Fruit fly (Drosophila melanogaster): ENCODE data around the gene CG5235.

The CG5235 gene

dm6 chr3L:16113003-16113606 lies 22.9 kb upstream of the CG5235 start, which contains the start of gene Taf4:
Taf4 (plus strand) TSS chr3L:16113212.
- TF ChIP-seq pan (optimal IDR thresholded peaks at IDR 0.05) (no peak), psq (optimal IDR thresholded peaks at IDR 0.05) (no peak), Dll (optimal IDR thresholded peaks at IDR 0.05) (no peak), EcR (GFP tag; optimal IDR thresholded peaks at IDR 0.05) (no peak), usp (GFP tag; optimal IDR thresholded peaks at IDR 0.05) (no peak), CG8478 (optimal IDR thresholded peaks at IDR 0.05) (no peak)

- TF ChIP-seq CG8478 (optimal IDR thresholded peaks at IDR 0.05): no peak
- no peak for TF ChIP-seq pan (optimal IDR thresholded peaks at IDR 0.05)
- no peak for TF ChIP-seq psq (optimal IDR thresholded peaks at IDR 0.05)
- no peak for TF ChIP-seq EcR (GFP tag; optimal IDR thresholded peaks at IDR 0.05)
- no peak for TF ChIP-seq usp (GFP tag; optimal IDR thresholded peaks at IDR 0.05)
- no peak for TF ChIP-seq Dll (optimal IDR thresholded peaks at IDR 0.05)
These were observed 22.1 kb upstream of the CG5235 start, which contains the start of gene Zn72D for dm6 chr3L:16112069-16112820. Zn72D (minus strand) TSS chr3L:16112626.

dm6 chr3L:16105528-16105927 lies 15.3 kb upstream of the CG5235 start, which contains the start of the genes IntS9 and CG43295:
IntS9 (minus strand) TSS chr3L:16105627.
CG43295 (plus strand) TSS chr3L:16105852.
- TF ChIP-seq Dll (optimal IDR thresholded peaks at IDR 0.05): no peak

- TF ChIP-seq psq (optimal IDR thresholded peaks at IDR 0.05): no peak
- TF ChIP-seq EcR (GFP tag; optimal IDR thresholded peaks at IDR 0.05): no peak
- no peak for TF ChIP-seq CG8478 (optimal IDR thresholded peaks at IDR 0.05)
- no peak for TF ChIP-seq Dll (optimal IDR thresholded peaks at IDR 0.05)
- TF ChIP-seq pan (optimal IDR thresholded peaks at IDR 0.05): no peak
- no peak for TF ChIP-seq usp (GFP tag; optimal IDR thresholded peaks at IDR 0.05)
These were observed 9.9 kb upstream of the CG5235 start, which contains the start of gene IleRS-m for dm6 chr3L:16100059-16100458. IleRS-m (plus strand) TSS chr3L:16100280.

dm6 chr3L:16097393-16097884 lies 7.2 kb upstream of the CG5235 start, which contains the start of the genes CG13074 and ATPsynbetaL:
CG13074 (minus strand) TSS chr3L:16097493.
ATPsynbetaL (plus strand) TSS chr3L:16097834.
- TF ChIP-seq psq (optimal IDR thresholded peaks at IDR 0.05): no peak
- no peak for TF ChIP-seq CG8478 (optimal IDR thresholded peaks at IDR 0.05)
- no peak for TF ChIP-seq Dll (optimal IDR thresholded peaks at IDR 0.05)
- TF ChIP-seq EcR (GFP tag; optimal IDR thresholded peaks at IDR 0.05): no peak
- TF ChIP-seq usp (GFP tag; optimal IDR thresholded peaks at IDR 0.05): no peak
- no peak for TF ChIP-seq pan (optimal IDR thresholded peaks at IDR 0.05)

- TF ChIP-seq Dll (optimal IDR thresholded peaks at IDR 0.05) (no peak), psq (optimal IDR thresholded peaks at IDR 0.05) (no peak), EcR (GFP tag; optimal IDR thresholded peaks at IDR 0.05) (no peak), usp (GFP tag; optimal IDR thresholded peaks at IDR 0.05) (no peak), pan (optimal IDR thresholded peaks at IDR 0.05) (no peak), CG8478 (optimal IDR thresholded peaks at IDR 0.05) (no peak)
These were observed 2.8 kb downstream of the CG5235 start, which contains the start of gene Tasp1 for dm6 chr3L:16087323-16087816. Tasp1 (minus strand) TSS chr3L:16087525.

dm6 chr3L:16083693-16084092 lies 6.5 kb downstream of the CG5235 start, which contains the start of gene CG13075:
CG13075 (plus strand) TSS chr3L:16083993.
- TF ChIP-seq EcR (GFP tag; optimal IDR thresholded peaks at IDR 0.05) (no peak), usp (GFP tag; optimal IDR thresholded peaks at IDR 0.05) (no peak), CG8478 (optimal IDR thresholded peaks at IDR 0.05) (no peak), psq (optimal IDR thresholded peaks at IDR 0.05) (no peak), Dll (optimal IDR thresholded peaks at IDR 0.05) (no peak), pan (optimal IDR thresholded peaks at IDR 0.05) (no peak)

- TF ChIP-seq Dll (optimal IDR thresholded peaks at IDR 0.05): no peak
- TF ChIP-seq EcR (GFP tag; optimal IDR thresholded peaks at IDR 0.05): no peak
- TF ChIP-seq pan (optimal IDR thresholded peaks at IDR 0.05): no peak
- no peak for TF ChIP-seq psq (optimal IDR thresholded peaks at IDR 0.05)
- TF ChIP-seq CG8478 (optimal IDR thresholded peaks at IDR 0.05): no peak
- TF ChIP-seq usp (GFP tag; optimal IDR thresholded peaks at IDR 0.05): no peak
These were observed 7.9 kb downstream of the CG5235 start, which contains the start of gene CG33258 for dm6 chr3L:16082251-16082650. CG33258 (plus strand) TSS chr3L:16082551.

dm6 chr3L:16060806-16061600 lies 29.2 kb downstream of the CG5235 start:
- TF ChIP-seq psq (optimal IDR thresholded peaks at IDR 0.05) (no peak), Dll (optimal IDR thresholded peaks at IDR 0.05) (no peak), CG8478 (optimal IDR thresholded peaks at IDR 0.05) (no peak), usp (GFP tag; optimal IDR thresholded peaks at IDR 0.05) (no peak), pan (optimal IDR thresholded peaks at IDR 0.05) (no peak), EcR (GFP tag; optimal IDR thresholded peaks at IDR 0.05) (no peak)

- TF ChIP-seq pan (optimal IDR thresholded peaks at IDR 0.05): no peak
- no peak for TF ChIP-seq EcR (GFP tag; optimal IDR thresholded peaks at IDR 0.05)
- no peak for TF ChIP-seq psq (optimal IDR thresholded peaks at IDR 0.05)
These were observed 33.9 kb downstream of the CG5235 start for dm6 chr3L:16056101-16056891.

All from whole organism.